Worm (Caenorhabditis elegans) whole organism, young adult: ENCODE results near the gene lex-1.

Experiments
- B0336.3 ChIP-seq: fragments of 200-800 bp; sonication (Bioruptor generic); IDR thresholded peaks from 2 replicates; pipeline ENCODE4 v1.3.6; 2022; ENCODE audit warnings: missing genetic modification characterization, missing compliant biosample characterization
- D2030.7 ChIP-seq: fragments of 200-800 bp; sonication (Bioruptor generic); IDR thresholded peaks from 2 replicates; pipeline ENCODE4 v1.3.6; 2022; ENCODE audit warnings: missing genetic modification reagents, missing genetic modification characterization, missing compliant biosample characterization
- F10E7.11 ChIP-seq: sonication (generic microtip); optimal IDR thresholded peaks from 2 replicates; lab custom pipeline; 2017; ENCODE audit warnings: mild to moderate bottlenecking, missing genetic modification characterization, moderate library complexity, missing compliant biosample characterization
- F22D6.2 ChIP-seq: sonication (generic microtip); optimal IDR thresholded peaks from 2 replicates; lab custom pipeline; 2016; ENCODE audit warnings: mild to moderate bottlenecking, missing genetic modification characterization, missing compliant biosample characterization
- F23B12.7 ChIP-seq: sonication (generic microtip); optimal IDR thresholded peaks from 2 replicates; lab custom pipeline; 2017; ENCODE audit warnings: missing genetic modification characterization, mild to moderate bottlenecking, missing compliant biosample characterization, antibody characterized with exemption, moderate library complexity; ENCODE audit not compliant: insufficient read depth
- F33H1.4 ChIP-seq: fragments of 200-800 bp; sonication (Bioruptor generic); IDR thresholded peaks from 2 replicates; pipeline ENCODE4 v1.3.6; 2022; ENCODE audit warnings: missing genetic modification reagents, missing genetic modification characterization, missing compliant biosample characterization
- F39B2.1 ChIP-seq: fragments of 200-800 bp; sonication (Bioruptor generic); IDR thresholded peaks from 2 replicates; pipeline ENCODE4 v1.3.6; 2022; ENCODE audit warnings: missing genetic modification reagents, missing genetic modification characterization, missing compliant biosample characterization
- F52B5.7 ChIP-seq: sonication (generic microtip); optimal IDR thresholded peaks from 2 replicates; lab custom pipeline; 2016; ENCODE audit warnings: mild to moderate bottlenecking, missing genetic modification characterization, missing compliant biosample characterization
- F57C9.4 ChIP-seq: sonication (generic microtip); optimal IDR thresholded peaks from 2 replicates; lab custom pipeline; 2017; ENCODE audit warnings: mild to moderate bottlenecking, missing genetic modification characterization, missing compliant biosample characterization
- K11D2.4 ChIP-seq: fragments of 200-800 bp; sonication (Bioruptor generic); IDR thresholded peaks from 2 replicates; pipeline ENCODE4 v1.3.6; 2022; ENCODE audit warnings: missing genetic modification reagents, missing genetic modification characterization, missing compliant biosample characterization
- K12H6.12 ChIP-seq: fragments of 200-800 bp; sonication (Bioruptor generic); optimal IDR thresholded peaks from 2 replicates; lab custom pipeline; 2018; ENCODE audit warnings: mild to moderate bottlenecking, missing genetic modification characterization, missing compliant biosample characterization
- Y53G8AR.9 ChIP-seq: fragments of 200-800 bp; sonication (Bioruptor generic); conservative IDR thresholded peaks from 2 replicates; pipeline ENCODE4 v1.3.6; 2022; ENCODE audit warnings: missing genetic modification reagents, missing genetic modification characterization, missing compliant biosample characterization
- athp-1 ChIP-seq: sonication (generic microtip); optimal IDR thresholded peaks from 2 replicates; lab custom pipeline; 2017; ENCODE audit warnings: mild to moderate bottlenecking, missing genetic modification characterization, missing compliant biosample characterization
- bed-2 ChIP-seq: fragments of 200-800 bp; sonication (Bioruptor generic); IDR thresholded peaks from 2 replicates; pipeline ENCODE4 v1.3.6; 2022; ENCODE audit warnings: missing genetic modification reagents, missing genetic modification characterization, missing compliant biosample characterization
- cebp-1 ChIP-seq, 2 experiments: fragments of 200-800 bp in 1 of 2; sonication (Bioruptor generic) in 1 of 2; sonication (generic microtip) in 1 of 2; IDR thresholded peaks in 1 of 2; optimal IDR thresholded peaks in 1 of 2; 2 replicates each; pipeline versions ENCODE4 v1.3.6 to Lab custom; 2017 to 2022; ENCODE audit warnings: missing compliant biosample characterization in 2 of 2, missing genetic modification characterization in 2 of 2, mild to moderate bottlenecking in 1 of 2, missing genetic modification reagents in 1 of 2, moderate library complexity in 1 of 2
- ceh-40 ChIP-seq: fragments of 200-800 bp; sonication (Bioruptor generic); IDR thresholded peaks from 2 replicates; pipeline ENCODE4 v1.3.6; 2022; ENCODE audit warnings: missing genetic modification characterization, missing compliant biosample characterization
- ceh-79 ChIP-seq: sonication (generic microtip); optimal IDR thresholded peaks from 2 replicates; lab custom pipeline; 2017; ENCODE audit warnings: mild to moderate bottlenecking, missing genetic modification characterization, missing compliant biosample characterization
- ceh-91 ChIP-seq: fragments of 200-800 bp; sonication (Bioruptor generic); IDR thresholded peaks from 2 replicates; pipeline ENCODE4 v1.3.6; 2022; ENCODE audit warnings: missing genetic modification reagents, missing genetic modification characterization, missing compliant biosample characterization
- chd-7 ChIP-seq: sonication (generic microtip); optimal IDR thresholded peaks from 2 replicates; lab custom pipeline; 2016; ENCODE audit warnings: mild to moderate bottlenecking, missing genetic modification characterization, moderate library complexity, missing compliant biosample characterization
- hmg-20 ChIP-seq: fragments of 200-800 bp; sonication (Bioruptor generic); IDR thresholded peaks from 2 replicates; pipeline ENCODE4 v1.3.6; 2022; ENCODE audit warnings: missing genetic modification reagents, missing genetic modification characterization, missing compliant biosample characterization
- lag-1 ChIP-seq: fragments of 200-800 bp; sonication (Bioruptor generic); IDR thresholded peaks from 2 replicates; pipeline ENCODE4 v1.3.6; 2022; ENCODE audit warnings: missing genetic modification reagents, missing genetic modification characterization, missing compliant biosample characterization
- let-526 ChIP-seq: fragments of 200-800 bp; sonication (Bioruptor generic); IDR thresholded peaks from 2 replicates; pipeline ENCODE4 v1.3.6; 2022; ENCODE audit warnings: missing genetic modification reagents, missing genetic modification characterization, missing compliant biosample characterization
- let-607 ChIP-seq, 2 experiments: fragments of 200-800 bp in 1 of 2; sonication (Bioruptor generic) in 1 of 2; sonication (generic microtip) in 1 of 2; optimal IDR thresholded peaks; 2 replicates each; lab custom pipeline; 2016 to 2018; ENCODE audit warnings: mild to moderate bottlenecking in 2 of 2, missing compliant biosample characterization in 2 of 2, missing genetic modification characterization in 2 of 2, moderate library complexity in 2 of 2, missing genotype in 1 of 2
- lsl-1 ChIP-seq: fragments of 200-800 bp; sonication (Bioruptor generic); optimal IDR thresholded peaks from 2 replicates; lab custom pipeline; 2018; ENCODE audit warnings: mild to moderate bottlenecking, missing genetic modification characterization, moderate library complexity, missing compliant biosample characterization
- lsy-27 ChIP-seq: sonication (generic microtip); optimal IDR thresholded peaks from 2 replicates; lab custom pipeline; 2017; ENCODE audit warnings: missing genetic modification characterization, mild to moderate bottlenecking, missing compliant biosample characterization, antibody characterized with exemption, missing genotype, borderline replicate concordance; ENCODE audit not compliant: insufficient read depth
- madf-6 ChIP-seq: fragments of 200-800 bp; sonication (Bioruptor generic); IDR thresholded peaks from 2 replicates; pipeline ENCODE4 v1.3.6; 2022; ENCODE audit warnings: missing genetic modification reagents, missing genetic modification characterization, missing compliant biosample characterization
- mcd-1 ChIP-seq: fragments of 200-800 bp; sonication (Bioruptor generic); IDR thresholded peaks from 2 replicates; pipeline ENCODE4 v1.3.6; 2022; ENCODE audit warnings: missing genetic modification reagents, missing genetic modification characterization, missing compliant biosample characterization
- mxl-1 ChIP-seq: sonication (generic microtip); optimal IDR thresholded peaks from 2 replicates; lab custom pipeline; 2016; ENCODE audit warnings: missing genetic modification characterization, missing compliant biosample characterization
- nfya-1 ChIP-seq: sonication (generic microtip); optimal IDR thresholded peaks from 2 replicates; lab custom pipeline; 2017; ENCODE audit warnings: antibody characterized with exemption, missing compliant biosample characterization, missing genetic modification characterization, borderline replicate concordance; ENCODE audit not compliant: insufficient read depth
- nfya-2 ChIP-seq: fragments of 200-800 bp; sonication (Bioruptor generic); IDR thresholded peaks from 2 replicates; pipeline ENCODE4 v1.3.6; 2022; ENCODE audit warnings: missing genetic modification reagents, missing genetic modification characterization, missing compliant biosample characterization
- nhr-80 ChIP-seq: sonication (generic microtip); optimal IDR thresholded peaks from 2 replicates; lab custom pipeline; 2016; ENCODE audit warnings: missing genetic modification characterization, missing compliant biosample characterization
- rcor-1 ChIP-seq: fragments of 200-800 bp; sonication (Bioruptor generic); IDR thresholded peaks from 2 replicates; pipeline ENCODE4 v1.3.6; 2022; ENCODE audit warnings: missing genetic modification reagents, missing genetic modification characterization, missing compliant biosample characterization
- repo-1 ChIP-seq: sonication (generic microtip); optimal IDR thresholded peaks from 2 replicates; lab custom pipeline; 2017; ENCODE audit warnings: mild to moderate bottlenecking, missing genetic modification characterization, missing compliant biosample characterization
- sdz-38 ChIP-seq: sonication (generic microtip); optimal IDR thresholded peaks from 2 replicates; lab custom pipeline; 2016; ENCODE audit warnings: missing genotype, missing genetic modification characterization, missing compliant biosample characterization
- snpc-1.1 ChIP-seq: sonication (generic microtip); optimal IDR thresholded peaks from 2 replicates; lab custom pipeline; 2017; ENCODE audit warnings: missing genetic modification characterization, mild to moderate bottlenecking, missing compliant biosample characterization, antibody characterized with exemption, moderate library complexity, missing genotype, missing genetic modification reagents; ENCODE audit not compliant: insufficient read depth
- snpc-1.3 ChIP-seq: sonication (generic microtip); optimal IDR thresholded peaks from 2 replicates; lab custom pipeline; 2017; ENCODE audit warnings: missing genetic modification characterization, mild to moderate bottlenecking, missing compliant biosample characterization, antibody characterized with exemption, moderate library complexity, missing genotype, missing genetic modification reagents; ENCODE audit not compliant: insufficient read depth
- snpc-4 ChIP-seq, 5 experiments: fragments of 150-350 bp in 1 of 5; sonication (generic microtip) in 4 of 5; optimal IDR thresholded peaks; 2 replicates each; lab custom pipeline; 2014 to 2018; ENCODE audit warnings: missing genetic modification characterization in 5 of 5, missing biosample characterization in 3 of 5, antibody characterized with exemption in 2 of 5, mild to moderate bottlenecking in 2 of 5, missing compliant biosample characterization in 2 of 5, missing genotype in 2 of 5, moderate library complexity in 2 of 5, missing genetic modification reagents in 1 of 5
- tbp1 ChIP-seq: fragments of 200-800 bp; sonication (Bioruptor generic); optimal IDR thresholded peaks from 2 replicates; lab custom pipeline; 2018; ENCODE audit warnings: mild to moderate bottlenecking, missing genetic modification characterization, missing compliant biosample characterization
- tbx-9 ChIP-seq: sonication (generic microtip); optimal IDR thresholded peaks from 2 replicates; lab custom pipeline; 2016; ENCODE audit warnings: borderline replicate concordance, missing genetic modification characterization, inconsistent platforms, missing compliant biosample characterization
- unc-62 ChIP-seq: fragments of 150-350 bp; optimal IDR thresholded peaks from 2 replicates; lab custom pipeline; 2014; ENCODE audit warnings: missing biosample characterization, missing genetic modification reagents, missing genetic modification characterization
- zfh-2 ChIP-seq: fragments of 200-800 bp; sonication (Bioruptor generic); conservative IDR thresholded peaks from 2 replicates; pipeline ENCODE4 v1.3.6; 2022; ENCODE audit warnings: missing genetic modification reagents, missing genetic modification characterization, missing compliant biosample characterization
- zim-3 ChIP-seq: sonication (generic microtip); optimal IDR thresholded peaks from 2 replicates; lab custom pipeline; 2017; ENCODE audit warnings: mild to moderate bottlenecking, missing genetic modification characterization, moderate library complexity, missing compliant biosample characterization

Gene lex-1

DNA sequence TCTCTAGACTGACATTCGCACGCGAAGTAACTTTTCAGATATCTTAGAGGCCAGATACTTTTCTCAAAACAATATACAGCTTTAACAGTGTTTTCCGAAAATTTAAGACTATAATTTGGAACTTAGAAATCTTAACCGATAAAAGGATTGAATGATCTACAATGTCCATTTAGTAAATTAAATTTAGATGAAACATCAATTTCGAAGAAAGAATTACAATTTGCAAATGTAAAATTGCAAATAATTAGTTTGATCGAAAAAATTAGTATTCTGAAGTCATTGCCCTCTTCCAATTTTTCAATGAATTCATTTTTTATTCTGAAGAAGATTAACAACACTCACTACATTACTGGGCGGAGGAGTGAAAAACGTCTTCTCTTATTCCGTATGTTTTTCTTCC lies 10.7 kb upstream of the lex-1 start, which contains the start of gene bath-37:
Gene bath-37, plus strand, starts transcription at position 301 of the 400 bp plus-strand sequence.
- TF ChIP-seq F22D6.2 (tag; lab: Kevin White, UChicago) (no peak), D2030.7 (GFP tag; lab: Robert Waterston, UW) (no peak), F39B2.1 (no peak), let-607 (tag; optimal IDR thresholded peaks at IDR 0.05; lab: Kevin White, UChicago) (no peak), mcd-1 (GFP tag; lab: Robert Waterston, UW) (no peak), K11D2.4 (GFP tag; lab: Robert Waterston, UW) (no peak), nfya-2 (GFP tag; lab: Robert Waterston, UW) (no peak), cebp-1 (GFP tag; IDR thresholded peaks at IDR 0.05; lab: Robert Waterston, UW) (no peak), cebp-1 (tag; optimal IDR thresholded peaks at IDR 0.05; lab: Kevin White, UChicago) (no peak), F23B12.7 (tag; lab: Kevin White, UChicago) (no peak), F52B5.7 (no peak), repo-1 (tag; lab: Kevin White, UChicago) (no peak), ceh-40 (GFP tag; lab: Robert Waterston, UW) (no peak), snpc-4 (GFP tag; optimal IDR thresholded peaks at IDR 0.05; lab: Kevin White, UChicago) (no peak), snpc-4 (tag; optimal IDR thresholded peaks at IDR 0.05; lab: Kevin White, UChicago) (no peak)
- TF ChIP-seq, all 124 proteins: peak for 0

DNA sequence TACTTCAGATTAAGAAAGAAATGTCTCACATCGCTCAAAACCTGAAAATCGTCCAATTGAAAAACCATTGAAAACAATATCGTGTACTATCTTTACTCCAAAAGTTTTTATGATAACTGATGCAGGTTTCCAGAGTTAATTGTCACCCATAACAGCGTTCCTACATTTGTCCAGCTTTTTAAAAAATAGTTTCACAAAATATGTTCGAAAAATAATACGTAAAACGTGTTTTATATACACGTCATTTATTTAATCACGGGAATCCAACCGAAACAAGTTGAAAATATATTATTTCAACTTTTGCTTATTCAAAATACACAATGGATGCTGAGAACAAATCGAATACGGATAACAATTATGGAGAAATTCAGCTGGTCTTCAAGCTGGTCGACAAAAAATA lies 3.8 kb upstream of the lex-1 start, which contains the start of gene K08E4.7:
Gene K08E4.7, plus strand, starts transcription at position 301 of the 400 bp plus-strand sequence.
- TF ChIP-seq lsy-27 (no peak), mcd-1 (GFP tag; lab: Robert Waterston, UW) (no peak), zim-3 (no peak), F57C9.4 (tag; lab: Kevin White, UChicago) (no peak), nfya-2 (GFP tag; lab: Robert Waterston, UW) (no peak), hmg-20 (GFP tag; lab: Robert Waterston, UW) (no peak), lsl-1 (GFP tag; lab: Kevin White, UChicago) (no peak)

DNA sequence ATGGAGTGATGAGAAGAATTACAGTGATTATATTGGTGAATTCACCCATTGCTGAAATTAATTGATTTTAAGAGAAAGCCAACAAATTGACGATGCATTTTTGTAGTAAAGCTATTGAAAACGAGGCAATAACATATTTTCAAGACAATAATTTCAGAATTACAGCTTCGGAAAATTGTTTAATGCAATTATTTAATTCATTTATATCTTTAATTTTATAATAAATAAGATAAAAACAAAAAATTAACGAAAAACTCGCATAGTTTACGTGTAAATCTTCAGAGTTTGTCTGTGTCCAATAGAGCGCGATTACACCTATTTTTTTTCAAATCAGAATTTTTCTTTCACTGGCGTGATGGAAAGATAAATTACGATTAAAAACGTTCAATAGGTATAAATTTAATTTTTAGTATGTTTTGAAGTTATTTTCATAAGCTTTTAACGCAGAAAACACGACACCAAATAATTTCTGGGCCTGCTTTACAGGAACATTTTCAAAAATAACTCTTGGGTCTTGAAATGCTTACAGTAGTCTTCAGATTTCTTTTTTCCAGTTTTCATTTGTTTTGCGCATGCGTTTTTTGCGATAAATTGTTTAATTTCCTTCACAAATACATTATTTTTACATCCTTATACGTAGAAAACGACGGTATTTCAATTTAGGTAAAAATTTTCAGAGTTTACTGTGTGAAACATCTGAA lies 1.0 kb upstream of the lex-1 start, which contains the start of gene tmed-1:
Gene tmed-1, minus strand, starts transcription at position 51 of the 701 bp plus-strand sequence.
- TF ChIP-seq unc-62 (GFP tag; lab: Kevin White, UChicago) (no peak), mcd-1 (GFP tag; lab: Robert Waterston, UW) (no peak), F33H1.4 (peak; percentile 62), snpc-1.3 (tag; lab: Kevin White, UChicago) (no peak), madf-6 (peak; percentile 42; the same call in 1 of the 2 replicates), F10E7.11 (tag; lab: Kevin White, UChicago) (no peak), bed-2 (GFP tag; lab: Robert Waterston, UW) (no peak), lsl-1 (GFP tag; lab: Kevin White, UChicago) (peak; percentile 66), nfya-1 (no peak), Y53G8AR.9 (GFP tag; lab: Robert Waterston, UW) (no peak), K12H6.12 (no peak), tbp1 (GFP tag; lab: Kevin White, UChicago) (no peak), ceh-91 (GFP tag; lab: Robert Waterston, UW) (0 out of 2 replicates have a peak, but pooled peaks have one; percentile 32), rcor-1 (GFP tag; lab: Robert Waterston, UW) (no peak), athp-1 (no peak), chd-7 (tag; lab: Kevin White, UChicago) (no peak), snpc-1.1 (tag; lab: Kevin White, UChicago) (no peak), mxl-1 (no peak), nhr-80 (tag; lab: Kevin White, UChicago) (no peak), lag-1 (GFP tag; lab: Robert Waterston, UW) (no peak), zfh-2 (GFP tag; lab: Robert Waterston, UW) (no peak), let-526 (GFP tag; lab: Robert Waterston, UW) (no peak), B0336.3 (GFP tag; lab: Robert Waterston, UW) (no peak), nfya-2 (GFP tag; lab: Robert Waterston, UW) (no peak), sdz-38 (tag; lab: Kevin White, UChicago) (no peak), ceh-79 (tag; lab: Kevin White, UChicago) (no peak), tbx-9 (tag; lab: Kevin White, UChicago) (no peak)
- TF ChIP-seq, all 124 proteins: peak for 4
